Worm (Caenorhabditis elegans) whole organism, L2 larva: ENCODE measurements around the gene ins-4.

ENCODE experiments used
- lin-39 ChIP-seq: fragments of 150-350 bp; optimal IDR thresholded peaks from 2 replicates; lab custom pipeline; 2014; ENCODE audit warnings: missing biosample characterization, missing genetic modification reagents, missing genetic modification characterization
- zag-1 ChIP-seq: fragments of 150-350 bp; optimal IDR thresholded peaks from 2 replicates; lab custom pipeline; 2014; ENCODE audit warnings: missing biosample characterization, missing genetic modification characterization
- ztf-4 ChIP-seq: fragments of 150-350 bp; optimal IDR thresholded peaks from 2 replicates; lab custom pipeline; 2014; ENCODE audit warnings: missing biosample characterization, missing genetic modification characterization

DNA sequence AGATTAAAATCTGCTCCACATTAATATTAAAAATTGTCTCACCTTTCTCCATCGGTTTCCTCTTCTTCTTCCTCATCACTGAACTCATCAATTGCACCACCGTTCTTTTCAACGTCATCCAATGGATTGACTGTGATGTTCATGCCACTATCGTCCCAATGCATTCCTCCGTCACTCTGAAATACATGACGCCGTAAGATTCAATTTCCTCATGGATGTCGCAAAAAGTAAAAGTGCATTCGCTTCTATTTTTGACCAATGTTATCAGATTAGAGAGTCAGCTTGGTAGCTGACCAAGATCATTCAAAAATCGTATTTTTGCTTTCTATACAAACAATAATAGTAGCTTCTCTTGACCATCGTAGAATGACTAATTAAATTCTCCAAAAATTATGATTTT is 49.7 kb upstream of the ins-4 start:
- TF ChIP-seq zag-1 (no peak), ztf-4 (tag; lab: Kevin White, UChicago) (no peak), lin-39 (tag; lab: Kevin White, UChicago) (no peak)
